Worm (Caenorhabditis elegans) whole organism, L3 larva: Measurements from ENCODE around the gene osta-2.

ENCODE experiments used
- R02D3.7 ChIP-seq: fragments of 150-350 bp; optimal IDR thresholded peaks from 2 replicates; lab custom pipeline; 2014; ENCODE audit warnings: missing biosample characterization, missing genetic modification characterization
- ZK546.5 ChIP-seq: sonication (generic microtip); optimal IDR thresholded peaks from 2 replicates; lab custom pipeline; 2017; ENCODE audit warnings: missing biosample characterization, missing genetic modification characterization
- ama-1 ChIP-seq: fragments of 150-350 bp; optimal IDR thresholded peaks from 2 replicates; lab custom pipeline; 2018
- ceh-16 ChIP-seq: sonication (generic microtip); optimal IDR thresholded peaks from 2 replicates; lab custom pipeline; 2017; ENCODE audit warnings: missing biosample characterization, missing genetic modification characterization
- ceh-82 ChIP-seq: fragments of 150-350 bp; optimal IDR thresholded peaks from 2 replicates; lab custom pipeline; 2014; ENCODE audit warnings: missing biosample characterization, missing genetic modification characterization
- ceh-9 ChIP-seq: sonication (generic microtip); optimal IDR thresholded peaks from 2 replicates; lab custom pipeline; 2018; ENCODE audit warnings: missing biosample characterization, missing genetic modification characterization
- daf-12 ChIP-seq: fragments of 150-350 bp; optimal IDR thresholded peaks from 2 replicates; lab custom pipeline; 2014; ENCODE audit warnings: missing biosample characterization, missing genetic modification reagents, missing genetic modification characterization
- egl-27 ChIP-seq: sonication (generic microtip); optimal IDR thresholded peaks from 4 replicates; lab custom pipeline; 2017; ENCODE audit warnings: missing biosample characterization, missing genetic modification reagents, missing genetic modification characterization
- egl-5 ChIP-seq: fragments of 150-350 bp; optimal IDR thresholded peaks from 2 replicates; lab custom pipeline; 2017; ENCODE audit warnings: missing biosample characterization, missing genetic modification reagents, missing genetic modification characterization, inconsistent platforms
- elt-2 ChIP-seq: sonication (generic microtip); optimal IDR thresholded peaks from 2 replicates; lab custom pipeline; 2016; ENCODE audit warnings: missing genetic modification reagents, mild to moderate bottlenecking, missing genetic modification characterization, missing compliant biosample characterization
- elt-3 ChIP-seq, 3 experiments: fragments of 150-350 bp in 1 of 3; sonication (generic microtip) in 2 of 3; optimal IDR thresholded peaks; 2 replicates in 2 of 3; 4 replicates in 1 of 3; lab custom pipeline; 2014 to 2017; ENCODE audit warnings: missing biosample characterization in 3 of 3, missing genetic modification characterization in 3 of 3
- eor-1 ChIP-seq, 2 experiments: fragments of 150-350 bp; optimal IDR thresholded peaks; 2 replicates each; lab custom pipeline; 2014 to 2018; ENCODE audit warnings: missing biosample characterization in 2 of 2, missing genetic modification characterization in 2 of 2
- fkh-10 ChIP-seq: sonication (generic microtip); optimal IDR thresholded peaks from 2 replicates; lab custom pipeline; 2017; ENCODE audit warnings: missing biosample characterization, missing genetic modification reagents, missing genetic modification characterization
- hmg-11 ChIP-seq: sonication (generic microtip); optimal IDR thresholded peaks from 2 replicates; lab custom pipeline; 2016; ENCODE audit warnings: missing genetic modification characterization, missing compliant biosample characterization
- jun-1 ChIP-seq: fragments of 150-350 bp; optimal IDR thresholded peaks from 2 replicates; lab custom pipeline; 2014; ENCODE audit warnings: missing biosample characterization, missing genetic modification reagents, missing genetic modification characterization
- lin-15B ChIP-seq: fragments of 150-350 bp; optimal IDR thresholded peaks from 2 replicates; lab custom pipeline; 2014; ENCODE audit warnings: missing biosample characterization, missing genetic modification characterization
- mml-1 ChIP-seq: fragments of 150-350 bp; sonication (generic microtip); optimal IDR thresholded peaks from 3 replicates; lab custom pipeline; 2014; ENCODE audit warnings: missing biosample characterization, missing genetic modification characterization
- nhr-11 ChIP-seq: fragments of 150-350 bp; optimal IDR thresholded peaks from 2 replicates; lab custom pipeline; 2014; ENCODE audit warnings: missing biosample characterization, missing genetic modification characterization
- nhr-237 ChIP-seq: fragments of 150-350 bp; optimal IDR thresholded peaks from 2 replicates; lab custom pipeline; 2014; ENCODE audit warnings: missing biosample characterization, missing genetic modification characterization
- nhr-25 ChIP-seq: sonication (generic microtip); optimal IDR thresholded peaks from 2 replicates; lab custom pipeline; 2017; ENCODE audit warnings: missing biosample characterization, missing genetic modification characterization
- nhr-28 ChIP-seq: fragments of 150-350 bp; optimal IDR thresholded peaks from 2 replicates; lab custom pipeline; 2014; ENCODE audit warnings: missing biosample characterization, missing genetic modification characterization
- nhr-43 ChIP-seq: sonication (generic microtip); optimal IDR thresholded peaks from 2 replicates; lab custom pipeline; 2016; ENCODE audit warnings: mild to moderate bottlenecking, missing genetic modification characterization, missing compliant biosample characterization; ENCODE audit not compliant: poor library complexity, severe bottlenecking
- nhr-67 ChIP-seq: fragments of 150-350 bp; optimal IDR thresholded peaks from 2 replicates; lab custom pipeline; 2014; ENCODE audit warnings: missing biosample characterization, missing genetic modification characterization
- nhr-77 ChIP-seq: fragments of 150-350 bp; optimal IDR thresholded peaks from 2 replicates; lab custom pipeline; 2014; ENCODE audit warnings: missing biosample characterization, missing genetic modification characterization
- pha-4 ChIP-seq: fragments of 150-350 bp; optimal IDR thresholded peaks from 2 replicates; lab custom pipeline; 2014; ENCODE audit warnings: missing biosample characterization, missing genetic modification reagents, missing genetic modification characterization
- pqm-1 ChIP-seq: fragments of 150-350 bp; optimal IDR thresholded peaks from 2 replicates; lab custom pipeline; 2017; ENCODE audit warnings: missing biosample characterization, missing genetic modification characterization, inconsistent platforms
- sea-2 ChIP-seq: fragments of 150-350 bp; sonication (generic microtip); optimal IDR thresholded peaks from 4 replicates; lab custom pipeline; 2014; ENCODE audit warnings: missing biosample characterization, missing genetic modification reagents, missing genetic modification characterization
- skn-1 ChIP-seq: fragments of 150-350 bp; optimal IDR thresholded peaks from 2 replicates; lab custom pipeline; 2014; ENCODE audit warnings: missing biosample characterization, missing genetic modification characterization
- snpc-4 ChIP-seq: fragments of 150-350 bp; optimal IDR thresholded peaks from 2 replicates; lab custom pipeline; 2014; ENCODE audit warnings: missing biosample characterization, missing genetic modification characterization
- unc-39 ChIP-seq: sonication (generic microtip); optimal IDR thresholded peaks from 4 replicates; lab custom pipeline; 2017; ENCODE audit warnings: missing biosample characterization, missing genetic modification characterization
- unc-62 ChIP-seq: fragments of 150-350 bp; sonication (generic microtip); optimal IDR thresholded peaks from 4 replicates; lab custom pipeline; 2014; ENCODE audit warnings: missing biosample characterization, missing genetic modification reagents, missing genetic modification characterization
- zag-1 ChIP-seq: fragments of 150-350 bp; optimal IDR thresholded peaks from 2 replicates; lab custom pipeline; 2014; ENCODE audit warnings: missing biosample characterization, missing genetic modification characterization
- ztf-11 ChIP-seq: fragments of 150-350 bp; optimal IDR thresholded peaks from 2 replicates; lab custom pipeline; 2014; ENCODE audit warnings: missing biosample characterization, missing genetic modification characterization

Gene osta-2

ce11 chrII:5693893-5694292 lies 13.6 kb upstream of the osta-2 start, which contains the start of gene C25H3.3:
TSS of gene C25H3.3 (plus strand) at chrII:5694193.
- TF ChIP-seq nhr-28 (no peak), unc-62 (GFP tag; lab: Kevin White, UChicago) (no peak), sea-2 (GFP tag; lab: Kevin White, UChicago) (no peak), mml-1 (tag; lab: Kevin White, UChicago) (no peak), nhr-237 (tag; lab: Kevin White, UChicago) (no peak), daf-12 (tag; lab: Kevin White, UChicago) (no peak), nhr-43 (no peak), zag-1 (tag; lab: Kevin White, UChicago) (no peak), elt-2 (tag; lab: Kevin White, UChicago) (no peak), ceh-82 (no peak), skn-1 (tag; lab: Kevin White, UChicago) (no peak), fkh-10 (GFP tag; lab: Kevin White, UChicago) (no peak), R02D3.7 (tag; lab: Kevin White, UChicago) (no peak), nhr-67 (tag; lab: Kevin White, UChicago) (no peak)

- TF ChIP-seq mml-1 (tag; lab: Kevin White, UChicago), result no peak
- TF ChIP-seq daf-12 (tag; lab: Kevin White, UChicago), result no peak
- TF ChIP-seq sea-2 (GFP tag; lab: Kevin White, UChicago), result no peak
- no peak for TF ChIP-seq egl-5 (tag; lab: Kevin White, UChicago)
- TF ChIP-seq ceh-16 (tag; lab: Kevin White, UChicago), result no peak
- no peak for TF ChIP-seq eor-1 (tag; optimal IDR thresholded peaks at IDR 0.05; lab: Kevin White, UChicago)
- no peak for TF ChIP-seq ceh-9 (tag; lab: Kevin White, UChicago)
- TF ChIP-seq egl-27 (tag; lab: Kevin White, UChicago), result no peak
Observed at ce11 chrII:5694798-5695197, 12.7 kb upstream of the osta-2 start, which contains the start of gene C25H3.14. TSS of gene C25H3.14 (plus strand) at chrII:5695098.

ce11 chrII:5696218-5696617 lies 11.3 kb upstream of the osta-2 start:
- no peak for TF ChIP-seq lin-15B (tag; lab: Kevin White, UChicago)
- no peak for TF ChIP-seq unc-62 (GFP tag; lab: Kevin White, UChicago)
- no peak for TF ChIP-seq ZK546.5 (tag; lab: Kevin White, UChicago)
- no peak for TF ChIP-seq daf-12 (tag; lab: Kevin White, UChicago)
- no peak for TF ChIP-seq ztf-11 (tag; lab: Kevin White, UChicago)
- no peak for TF ChIP-seq unc-39 (tag; lab: Kevin White, UChicago)
- TF ChIP-seq nhr-237 (tag; lab: Kevin White, UChicago), result no peak
- no peak for TF ChIP-seq hmg-11 (tag; lab: Kevin White, UChicago)
- no peak for TF ChIP-seq snpc-4
- no peak for TF ChIP-seq nhr-25 (tag; lab: Kevin White, UChicago)
- no peak for TF ChIP-seq fkh-10 (GFP tag; lab: Kevin White, UChicago)
- no peak for TF ChIP-seq nhr-77 (tag; lab: Kevin White, UChicago)
- TF ChIP-seq elt-3 (tag; optimal IDR thresholded peaks at IDR 0.05; lab: Kevin White, UChicago), result no peak
- no peak for TF ChIP-seq ama-1 (lab: Kevin White, UChicago)
- TF ChIP-seq, all 47 proteins: peak for 0

ce11 chrII:5697338-5697737 lies 10.2 kb upstream of the osta-2 start:
- TF ChIP-seq nhr-11 (tag; lab: Kevin White, UChicago) (no peak), pha-4 (tag; lab: Kevin White, UChicago) (no peak), pqm-1 (no peak), unc-62 (GFP tag; lab: Kevin White, UChicago) (no peak)
- TF ChIP-seq, all 47 proteins: peak for 0

ce11 chrII:5698254-5698653 lies 9.2 kb upstream of the osta-2 start:
- TF ChIP-seq pha-4 (tag; lab: Kevin White, UChicago) (peak; percentile 52), snpc-4 (peak; percentile 12), elt-2 (tag; lab: Kevin White, UChicago) (peak; percentile 58), nhr-28 (no peak), pqm-1 (peak; percentile 42), jun-1 (tag; lab: Kevin White, UChicago) (no peak)
